Worm (Caenorhabditis elegans) whole organism, L4 larva: Measurements from ENCODE around the gene htas-1.

Experiments
- F49E8.2 ChIP-seq: sonication (generic microtip); optimal IDR thresholded peaks from 2 replicates; lab custom pipeline; 2016; ENCODE audit warnings: missing compliant biosample characterization, mild to moderate bottlenecking, missing genetic modification characterization, borderline replicate concordance
- aly-2 ChIP-seq: sonication (generic microtip); optimal IDR thresholded peaks from 2 replicates; lab custom pipeline; 2018; ENCODE audit warnings: missing biosample characterization, missing genetic modification characterization
- dmd-6 ChIP-seq: fragments of 200-800 bp; sonication (Bioruptor generic); IDR thresholded peaks from 2 replicates; pipeline ENCODE4 v1.3.6; 2022; ENCODE audit warnings: missing genetic modification reagents, missing genetic modification characterization, missing compliant biosample characterization
- lsy-2 ChIP-seq, 2 experiments: fragments of 150-350 bp in 1 of 2; sonication (generic microtip) in 1 of 2; optimal IDR thresholded peaks; 2 replicates each; lab custom pipeline; 2014 to 2017; ENCODE audit warnings: missing biosample characterization in 2 of 2, missing genetic modification characterization in 2 of 2

- TF ChIP-seq dmd-6 (GFP tag; lab: Robert Waterston, UW) (no peak), aly-2 (tag; lab: Kevin White, UChicago) (no peak), lsy-2 (tag; optimal IDR thresholded peaks at IDR 0.05; lab: Kevin White, UChicago) (no peak), F49E8.2 (no peak)
Observed at ce11 chrIV:9643188-9643587, 40.1 kb downstream of the htas-1 start, which contains the start of gene degl-2.
